Worm (Caenorhabditis elegans): ENCODE measurements around the gene F38A5.6.

- TF ChIP-seq ref-1 (GFP tag; conservative IDR thresholded peaks at IDR 0.05) (no peak), klf-2 (GFP tag; conservative IDR thresholded peaks at IDR 0.05) (no peak)
Observed at ce11 chrIV:6554865-6555264, 42.3 kb downstream of the F38A5.6 start.

All from whole organism, midembryonic.